Fruit fly (Drosophila melanogaster): ENCODE data around the gene CG42570.
A peak's percentile ranks its signal among the peaks of the same experiment; 100 is the strongest.

Gene CG42570

DNA sequence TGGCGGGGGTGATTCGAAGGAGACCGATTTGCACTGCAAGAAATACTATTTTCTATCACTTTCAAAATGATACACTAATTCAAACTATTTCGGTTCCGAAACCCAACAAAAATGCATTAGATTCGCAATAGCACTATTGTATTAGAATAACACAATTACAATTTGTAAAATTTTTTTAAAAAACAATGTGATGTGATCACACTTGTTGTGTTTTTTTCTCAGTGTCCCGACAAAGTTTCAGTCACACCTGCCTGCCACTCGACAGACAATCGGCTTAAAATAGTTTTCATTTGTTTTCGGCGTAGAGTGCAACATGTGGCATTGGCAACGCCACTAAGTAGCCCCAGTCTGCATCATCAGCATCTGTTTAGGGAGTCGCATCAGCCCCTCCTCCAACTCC lies 42.5 kb upstream of the CG42570 start (continued):
- no peak for TF ChIP-seq bigmax (GFP tag; optimal IDR thresholded peaks at IDR 0.05)
- peak; percentile 55 for TF ChIP-seq CG12219 (GFP tag; optimal IDR thresholded peaks at IDR 0.05)
- peak; percentile 57 for TF ChIP-seq jumu (GFP tag; optimal IDR thresholded peaks at IDR 0.05)
- no peak for TF ChIP-seq caup (GFP tag; optimal IDR thresholded peaks at IDR 0.05; ENCODE audit: severe bottlenecking)
- TF ChIP-seq slp2 (GFP tag; optimal IDR thresholded peaks at IDR 0.05), result peak; percentile 53
- TF ChIP-seq CG30020 (tag; optimal IDR thresholded peaks at IDR 0.05), result peak; percentile 17
- peak; percentile 82 for TF ChIP-seq CG31441 (GFP tag; IDR thresholded peaks at IDR 0.05)
- TF ChIP-seq aop (GFP tag; IDR thresholded peaks at IDR 0.05), result no peak
- TF ChIP-seq B-H1 (GFP tag; IDR thresholded peaks at IDR 0.05), result no peak
- peak; percentile 38 for TF ChIP-seq CG4854 (GFP tag; optimal IDR thresholded peaks at IDR 0.05)
- TF ChIP-seq mld (GFP tag; IDR thresholded peaks at IDR 0.05; ENCODE audit: partially characterized antibody), result no peak
- no peak for TF ChIP-seq Trl (optimal IDR thresholded peaks at IDR 0.05)
- peak; percentile 70 for TF ChIP-seq Trl (GFP tag; optimal IDR thresholded peaks at IDR 0.05)
- no peak for TF ChIP-seq HLH54F (GFP tag; optimal IDR thresholded peaks at IDR 0.05)
- TF ChIP-seq zfh1 (GFP tag; IDR thresholded peaks at IDR 0.05), result peak; percentile 89
- no peak for TF ChIP-seq CG9797 (GFP tag; optimal IDR thresholded peaks at IDR 0.05)
- peak; percentile 45 for TF ChIP-seq Side (GFP tag; optimal IDR thresholded peaks at IDR 0.05)
- 0 out of 2 replicates have a peak, but pooled peaks have one; percentile 13 for TF ChIP-seq CG9215 (GFP tag; IDR thresholded peaks at IDR 0.05)
- peak; percentile 25; the same call in 1 of the 3 replicates for TF ChIP-seq ase (GFP tag; IDR thresholded peaks at IDR 0.05)
- peak; percentile 90 for TF ChIP-seq CG9727 (GFP tag; optimal IDR thresholded peaks at IDR 0.05)
- no peak for TF ChIP-seq CG16813 (GFP tag; IDR thresholded peaks at IDR 0.05; ENCODE audit: partially characterized antibody)
- no peak for TF ChIP-seq CG11398 (GFP tag; optimal IDR thresholded peaks at IDR 0.05)
- TF ChIP-seq toy (GFP tag; IDR thresholded peaks at IDR 0.05), result no peak
- no peak for TF ChIP-seq Dfd (GFP tag; optimal IDR thresholded peaks at IDR 0.05)
- TF ChIP-seq CG6175 (GFP tag; IDR thresholded peaks at IDR 0.05), result no peak
- TF ChIP-seq exex (tag; optimal IDR thresholded peaks at IDR 0.05), result no peak
- peak; percentile 39 for TF ChIP-seq tap (tag; optimal IDR thresholded peaks at IDR 0.05)
- peak; percentile 62 for TF ChIP-seq Usf (GFP tag; optimal IDR thresholded peaks at IDR 0.05)
- no peak for TF ChIP-seq run (tag; optimal IDR thresholded peaks at IDR 0.05)
- TF ChIP-seq onecut (GFP tag; IDR thresholded peaks at IDR 0.05), result 0 out of 2 replicates have a peak, but pooled peaks have one; percentile 22
- peak; percentile 79 for TF ChIP-seq CG17328 (GFP tag; IDR thresholded peaks at IDR 0.05)
- TF ChIP-seq CG8388 (GFP tag; optimal IDR thresholded peaks at IDR 0.05), result peak; percentile 79
- TF ChIP-seq Hr39 (optimal IDR thresholded peaks at IDR 0.05), result no peak
- no peak for TF ChIP-seq CG1832 (GFP tag; optimal IDR thresholded peaks at IDR 0.05)
- peak; percentile 62; the same call in 1 of the 3 replicates for TF ChIP-seq so (GFP tag; IDR thresholded peaks at IDR 0.05)
- TF ChIP-seq BtbVII (GFP tag; optimal IDR thresholded peaks at IDR 0.05), result no peak
- TF ChIP-seq CG18764 (GFP tag; optimal IDR thresholded peaks at IDR 0.05), result peak; percentile 47
- TF ChIP-seq Deaf1 (tag; optimal IDR thresholded peaks at IDR 0.05), result peak; percentile 15
- peak; percentile 62 for TF ChIP-seq Xbp1 (GFP tag; optimal IDR thresholded peaks at IDR 0.05)
- TF ChIP-seq HmgZ (tag; optimal IDR thresholded peaks at IDR 0.05), result no peak
- TF ChIP-seq CG4404 (GFP tag; IDR thresholded peaks at IDR 0.05), result peak; percentile 73
- peak; percentile 65 for TF ChIP-seq gcm (GFP tag; optimal IDR thresholded peaks at IDR 0.05)
- peak; percentile 7 for TF ChIP-seq CG9437 (GFP tag; optimal IDR thresholded peaks at IDR 0.05)
- no peak for TF ChIP-seq Meics (GFP tag; optimal IDR thresholded peaks at IDR 0.05)
- no peak for TF ChIP-seq en (GFP tag; optimal IDR thresholded peaks at IDR 0.05)
- no peak for TF ChIP-seq Ada2b (GFP tag; IDR thresholded peaks at IDR 0.05)
- peak; percentile 87 for TF ChIP-seq gem (tag; optimal IDR thresholded peaks at IDR 0.05)
- TF ChIP-seq Bdp1 (GFP tag; optimal IDR thresholded peaks at IDR 0.05), result peak; percentile 45
- no peak for TF ChIP-seq CG4282 (GFP tag; optimal IDR thresholded peaks at IDR 0.05)
- TF ChIP-seq ind (GFP tag; optimal IDR thresholded peaks at IDR 0.05), result peak; percentile 49
- no peak for TF ChIP-seq Ravus (GFP tag; IDR thresholded peaks at IDR 0.05)
- TF ChIP-seq amos (GFP tag; IDR thresholded peaks at IDR 0.05; ENCODE audit: partially characterized antibody), result no peak
- peak; percentile 75 for TF ChIP-seq CG4820 (GFP tag; optimal IDR thresholded peaks at IDR 0.05)
